Worm (Caenorhabditis elegans) whole organism, L4 larva: Measurements from ENCODE around the gene Y54G2A.48.
A peak's percentile ranks its signal among the peaks of the same experiment; 100 is the strongest.

ENCODE experiments used
- F10B5.3 ChIP-seq: sonication (generic microtip); optimal IDR thresholded peaks from 2 replicates; lab custom pipeline; 2016; ENCODE audit warnings: mild to moderate bottlenecking, missing genetic modification characterization, missing compliant biosample characterization
- F44E2.7 ChIP-seq: fragments of 200-800 bp; sonication (Bioruptor generic); IDR thresholded peaks from 2 replicates; pipeline ENCODE4 v2.1.2; 2022; ENCODE audit warnings: missing genetic modification characterization, missing compliant biosample characterization
- F49E8.2 ChIP-seq: sonication (generic microtip); optimal IDR thresholded peaks from 2 replicates; lab custom pipeline; 2016; ENCODE audit warnings: missing compliant biosample characterization, mild to moderate bottlenecking, missing genetic modification characterization, borderline replicate concordance
- T20F7.1 ChIP-seq: fragments of 200-800 bp; sonication (Bioruptor generic); optimal IDR thresholded peaks from 2 replicates; lab custom pipeline; 2018; ENCODE audit warnings: mild to moderate bottlenecking, missing genetic modification characterization, missing compliant biosample characterization
- T26A8.4 ChIP-seq: fragments of 200-800 bp; sonication (Bioruptor generic); IDR thresholded peaks from 2 replicates; pipeline ENCODE4 v1.3.6; 2022; ENCODE audit warnings: missing genetic modification characterization, missing compliant biosample characterization
- Y75B8A.6 ChIP-seq: fragments of 200-800 bp; sonication (Bioruptor generic); IDR thresholded peaks from 2 replicates; pipeline ENCODE4 v1.3.6; 2022; ENCODE audit warnings: missing genetic modification reagents, missing genetic modification characterization, missing compliant biosample characterization
- ZK337.2 ChIP-seq: fragments of 200-800 bp; sonication (Bioruptor generic); IDR thresholded peaks from 2 replicates; pipeline ENCODE4 v1.3.6; 2022; ENCODE audit warnings: missing genetic modification reagents, missing genetic modification characterization, missing compliant biosample characterization
- aha-1 ChIP-seq: fragments of 150-350 bp; peaks from one replicate; lab custom pipeline; 2014; ENCODE audit warnings: missing biosample characterization, missing genetic modification characterization
- aly-2 ChIP-seq: sonication (generic microtip); optimal IDR thresholded peaks from 2 replicates; lab custom pipeline; 2018; ENCODE audit warnings: missing biosample characterization, missing genetic modification characterization
- ama-1 ChIP-seq: fragments of 150-350 bp; optimal IDR thresholded peaks from 2 replicates; lab custom pipeline; 2014; ENCODE audit warnings: inconsistent platforms, mixed read lengths
- arid-1 ChIP-seq: fragments of 200-800 bp; sonication (Bioruptor generic); conservative IDR thresholded peaks from 2 replicates; pipeline ENCODE4 v1.3.6; 2022; ENCODE audit warnings: missing genetic modification reagents, missing genetic modification characterization, missing compliant biosample characterization
- ceh-20 ChIP-seq: fragments of 200-800 bp; sonication (Bioruptor generic); IDR thresholded peaks from 2 replicates; pipeline ENCODE4 v1.3.6; 2022; ENCODE audit warnings: missing genetic modification reagents, missing genetic modification characterization, missing compliant biosample characterization
- ceh-28 ChIP-seq: fragments of 150-350 bp; optimal IDR thresholded peaks from 2 replicates; lab custom pipeline; 2014; ENCODE audit warnings: missing biosample characterization, missing genetic modification reagents, missing genetic modification characterization
- ceh-62 ChIP-seq: sonication (generic microtip); optimal IDR thresholded peaks from 2 replicates; lab custom pipeline; 2017; ENCODE audit warnings: missing biosample characterization, missing genetic modification characterization
- ces-1 ChIP-seq: fragments of 150-350 bp; sonication (generic microtip); optimal IDR thresholded peaks from 4 replicates; lab custom pipeline; 2014; ENCODE audit warnings: missing biosample characterization, missing genetic modification reagents, missing genetic modification characterization
- daf-16 ChIP-seq, 3 experiments: sonication (generic microtip); optimal IDR thresholded peaks; 2 replicates each; lab custom pipeline; 2016 to 2017; ENCODE audit warnings: missing genetic modification characterization in 3 of 3, missing genetic modification reagents in 3 of 3, mild to moderate bottlenecking in 2 of 3, missing compliant biosample characterization in 2 of 3, missing biosample characterization in 1 of 3, moderate library complexity in 1 of 3
- daf-19 ChIP-seq: fragments of 200-800 bp; sonication (Bioruptor generic); conservative IDR thresholded peaks from 2 replicates; pipeline ENCODE4 v1.3.6; 2022; ENCODE audit warnings: missing genetic modification characterization, missing compliant biosample characterization
- dmd-9 ChIP-seq: fragments of 200-800 bp; sonication (Bioruptor generic); IDR thresholded peaks from 2 replicates; pipeline ENCODE4 v1.3.6; 2022; ENCODE audit warnings: missing genetic modification reagents, missing genetic modification characterization, missing compliant biosample characterization
- duxl-1 ChIP-seq: sonication (generic microtip); optimal IDR thresholded peaks from 2 replicates; lab custom pipeline; 2016; ENCODE audit warnings: mild to moderate bottlenecking, missing genetic modification characterization, moderate library complexity, missing compliant biosample characterization; ENCODE audit not compliant: poor library complexity
- egl-27 ChIP-seq: sonication (generic microtip); optimal IDR thresholded peaks from 3 replicates; lab custom pipeline; 2017; ENCODE audit warnings: missing biosample characterization, missing genetic modification reagents, missing genetic modification characterization
- egl-43 ChIP-seq: fragments of 200-800 bp; sonication (Bioruptor generic); IDR thresholded peaks from 2 replicates; pipeline ENCODE4 v1.3.6; 2022; ENCODE audit warnings: missing genetic modification reagents, missing genetic modification characterization, missing compliant biosample characterization
- fos-1 ChIP-seq: fragments of 150-350 bp; optimal IDR thresholded peaks from 2 replicates; lab custom pipeline; 2014; ENCODE audit warnings: missing biosample characterization, missing genetic modification characterization
- hif-1 ChIP-seq, 2 experiments: sonication (generic microtip); optimal IDR thresholded peaks; 2 replicates each; lab custom pipeline; 2016 to 2017; ENCODE audit warnings: missing compliant biosample characterization in 2 of 2, missing genetic modification characterization in 2 of 2, missing genetic modification reagents in 2 of 2, missing genotype in 2 of 2, mild to moderate bottlenecking in 1 of 2
- hlh-30 ChIP-seq: sonication (generic microtip); optimal IDR thresholded peaks from 2 replicates; lab custom pipeline; 2017; ENCODE audit warnings: antibody characterized with exemption, mild to moderate bottlenecking, missing genetic modification characterization, missing compliant biosample characterization; ENCODE audit not compliant: insufficient read depth
- hmg-1.1 ChIP-seq: fragments of 200-800 bp; sonication (Bioruptor generic); IDR thresholded peaks from 2 replicates; pipeline ENCODE4 v1.3.6; 2022; ENCODE audit warnings: missing genetic modification reagents, missing genetic modification characterization, missing compliant biosample characterization
- jun-1 ChIP-seq: fragments of 150-350 bp; optimal IDR thresholded peaks from 2 replicates; lab custom pipeline; 2014; ENCODE audit warnings: missing biosample characterization, missing genetic modification reagents, missing genetic modification characterization
- lin-1 ChIP-seq: fragments of 200-800 bp; sonication (Bioruptor generic); IDR thresholded peaks from 2 replicates; pipeline ENCODE4 v1.3.6; 2022; ENCODE audit warnings: missing genetic modification reagents, missing genetic modification characterization, missing compliant biosample characterization
- lin-13 ChIP-seq: fragments of 150-350 bp; optimal IDR thresholded peaks from 2 replicates; lab custom pipeline; 2014; ENCODE audit warnings: missing biosample characterization, missing genetic modification reagents, missing genetic modification characterization
- lin-29 ChIP-seq: fragments of 200-800 bp; sonication (Bioruptor generic); IDR thresholded peaks from 2 replicates; pipeline ENCODE4 v1.3.6; 2022; ENCODE audit warnings: missing genetic modification reagents, missing genetic modification characterization, missing compliant biosample characterization
- lin-38 ChIP-seq: fragments of 200-800 bp; sonication (Bioruptor generic); IDR thresholded peaks from 2 replicates; pipeline ENCODE4 v1.3.6; 2022; ENCODE audit warnings: missing genetic modification reagents, missing genetic modification characterization, missing compliant biosample characterization
- lin-39 ChIP-seq: fragments of 150-350 bp; optimal IDR thresholded peaks from 2 replicates; lab custom pipeline; 2014; ENCODE audit warnings: missing biosample characterization, missing genetic modification reagents, missing genetic modification characterization
- madf-5 ChIP-seq, 2 experiments: fragments of 200-800 bp; sonication (Bioruptor generic); IDR thresholded peaks; 2 replicates each; pipeline ENCODE4 v1.3.6; 2022; ENCODE audit warnings: missing compliant biosample characterization in 2 of 2, missing genetic modification characterization in 2 of 2
- madf-9 ChIP-seq: fragments of 200-800 bp; sonication (Bioruptor generic); conservative IDR thresholded peaks from 2 replicates; pipeline ENCODE4 v1.3.6; 2022; ENCODE audit warnings: missing genetic modification reagents, missing genetic modification characterization, missing compliant biosample characterization
- mdt-29 ChIP-seq: fragments of 200-800 bp; sonication (Bioruptor generic); IDR thresholded peaks from 2 replicates; pipeline ENCODE4 v1.3.6; 2022; ENCODE audit warnings: missing genetic modification reagents, missing genetic modification characterization, missing compliant biosample characterization
- mxl-3 ChIP-seq: fragments of 200-800 bp; sonication (Bioruptor generic); optimal IDR thresholded peaks from 2 replicates; lab custom pipeline; 2018; ENCODE audit warnings: mild to moderate bottlenecking, missing genetic modification characterization, missing compliant biosample characterization
- nhr-102 ChIP-seq: sonication (generic microtip); optimal IDR thresholded peaks from 2 replicates; lab custom pipeline; 2016; ENCODE audit warnings: mild to moderate bottlenecking, missing genetic modification characterization, moderate library complexity, missing compliant biosample characterization
- nhr-237 ChIP-seq: sonication (generic microtip); optimal IDR thresholded peaks from 2 replicates; lab custom pipeline; 2017; ENCODE audit warnings: missing biosample characterization, missing genetic modification characterization
- nhr-42 ChIP-seq: fragments of 200-800 bp; sonication (Bioruptor generic); IDR thresholded peaks from 2 replicates; pipeline ENCODE4 v1.3.6; 2022; ENCODE audit warnings: missing genetic modification characterization, missing compliant biosample characterization
- nhr-76 ChIP-seq: fragments of 150-350 bp; optimal IDR thresholded peaks from 2 replicates; lab custom pipeline; 2014; ENCODE audit warnings: missing biosample characterization, missing genetic modification characterization
- nhr-77 ChIP-seq: fragments of 150-350 bp; optimal IDR thresholded peaks from 2 replicates; lab custom pipeline; 2014; ENCODE audit warnings: missing biosample characterization, missing genetic modification characterization
- php-3 ChIP-seq: fragments of 200-800 bp; sonication (Bioruptor generic); IDR thresholded peaks from 2 replicates; pipeline ENCODE4 v1.3.6; 2022; ENCODE audit warnings: missing genetic modification reagents, missing genetic modification characterization, missing compliant biosample characterization
- saeg-2 ChIP-seq: fragments of 200-800 bp; sonication (Bioruptor generic); IDR thresholded peaks from 2 replicates; pipeline ENCODE4 v1.3.6; 2022; ENCODE audit warnings: missing genetic modification reagents, missing genetic modification characterization, missing compliant biosample characterization
- sdz-12 ChIP-seq: fragments of 200-800 bp; sonication (Bioruptor generic); optimal IDR thresholded peaks from 2 replicates; lab custom pipeline; 2018; ENCODE audit warnings: mild to moderate bottlenecking, missing genetic modification characterization, missing compliant biosample characterization
- set-16 ChIP-seq: fragments of 200-800 bp; sonication (Bioruptor generic); IDR thresholded peaks from 2 replicates; pipeline ENCODE4 v1.3.6; 2022; ENCODE audit warnings: missing genetic modification reagents, missing genetic modification characterization, missing compliant biosample characterization
- skn-1 ChIP-seq: fragments of 150-350 bp; optimal IDR thresholded peaks from 2 replicates; lab custom pipeline; 2014; ENCODE audit warnings: missing biosample characterization, missing genetic modification characterization
- snpc-1.2 ChIP-seq: fragments of 200-800 bp; sonication (Bioruptor generic); IDR thresholded peaks from 2 replicates; pipeline ENCODE4 v1.3.6; 2022; ENCODE audit warnings: missing genetic modification reagents, missing genetic modification characterization, missing compliant biosample characterization
- snpc-4 ChIP-seq: fragments of 150-350 bp; optimal IDR thresholded peaks from 2 replicates; lab custom pipeline; 2014; ENCODE audit warnings: missing biosample characterization, missing genetic modification characterization
- spr-1 ChIP-seq: sonication (generic microtip); optimal IDR thresholded peaks from 2 replicates; lab custom pipeline; 2016; ENCODE audit warnings: mild to moderate bottlenecking, missing genetic modification characterization, missing compliant biosample characterization
- tra-1 ChIP-seq: fragments of 200-800 bp; sonication (Bioruptor generic); IDR thresholded peaks from 2 replicates; pipeline ENCODE4 v1.3.6; 2022; ENCODE audit warnings: missing genetic modification reagents, missing genetic modification characterization, missing compliant biosample characterization
- unc-130 ChIP-seq: sonication (generic microtip); optimal IDR thresholded peaks from 2 replicates; lab custom pipeline; 2016; ENCODE audit warnings: missing genetic modification reagents, missing genetic modification characterization, missing compliant biosample characterization

Gene Y54G2A.48

DNA sequence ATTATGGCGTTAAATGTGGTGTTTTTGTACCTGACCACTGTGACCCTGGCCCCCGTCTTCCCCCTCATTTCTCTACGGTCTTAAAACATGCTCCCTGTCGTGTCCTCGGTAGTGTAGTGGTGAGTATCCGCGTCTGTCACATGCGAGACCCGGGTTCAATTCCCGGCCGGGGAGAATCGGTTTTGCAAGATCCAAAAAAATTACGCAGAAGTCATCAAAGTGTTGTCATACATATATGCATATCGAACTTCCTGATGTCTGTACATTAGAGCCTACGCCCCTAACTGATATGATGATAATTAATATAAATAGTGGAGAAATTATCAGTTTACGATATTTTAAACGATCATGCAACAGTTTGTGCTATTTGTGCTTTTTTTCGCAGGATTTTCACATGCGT is 27.0 kb downstream of the Y54G2A.48 start, which contains the start of gene Y54G2A.45 (continued):
- peak; percentile 91 for TF ChIP-seq hlh-30 (tag; lab: Kevin White, UChicago)
- no peak for TF ChIP-seq set-16 (GFP tag; lab: Robert Waterston, UW)
- TF ChIP-seq arid-1 (GFP tag; lab: Robert Waterston, UW) = peak; percentile 78
- no peak for TF ChIP-seq T20F7.1 (GFP tag; lab: Kevin White, UChicago)
- peak; percentile 47 to 76; a peak in 3 of 4 replicates for TF ChIP-seq madf-5 (GFP tag; IDR thresholded peaks at IDR 0.05; lab: Robert Waterston, UW)
- no peak for TF ChIP-seq lin-29 (GFP tag; lab: Robert Waterston, UW)
- peak; percentile 80 for TF ChIP-seq lin-38 (GFP tag; lab: Robert Waterston, UW)
- TF ChIP-seq daf-16 (GFP tag; optimal IDR thresholded peaks at IDR 0.05; lab: Kevin White, UChicago) = peak; percentile 60 to 78
- peak; percentile 89 for TF ChIP-seq daf-16 (tag; optimal IDR thresholded peaks at IDR 0.05; lab: Kevin White, UChicago)
- peak; percentile 58 for TF ChIP-seq F10B5.3 (tag; lab: Kevin White, UChicago)
- no peak for TF ChIP-seq ceh-62 (tag; lab: Kevin White, UChicago)
- no peak for TF ChIP-seq ceh-28
- TF ChIP-seq T26A8.4 (GFP tag; lab: Robert Waterston, UW) = peak; percentile 60
- peak; percentile 89 for TF ChIP-seq tra-1 (GFP tag; lab: Robert Waterston, UW)
- no peak for TF ChIP-seq snpc-4 (tag; lab: Kevin White, UChicago)
- TF ChIP-seq duxl-1 (tag; lab: Kevin White, UChicago) = peak; percentile 38
- peak; percentile 65 for TF ChIP-seq unc-130 (GFP tag; lab: Kevin White, UChicago)
- TF ChIP-seq lin-39 (tag; lab: Kevin White, UChicago) = no peak
- TF ChIP-seq F44E2.7 (GFP tag; lab: Robert Waterston, UW) = 0 out of 2 replicates have a peak, but pooled peaks have one; percentile 28
- peak; percentile 78 for TF ChIP-seq snpc-1.2
- TF ChIP-seq lin-13 = peak; percentile 87
- TF ChIP-seq egl-27 (tag; lab: Kevin White, UChicago) = no peak
- TF ChIP-seq ces-1 (GFP tag; lab: Kevin White, UChicago) = no peak
- TF ChIP-seq hif-1 (tag; optimal IDR thresholded peaks at IDR 0.05; lab: Kevin White, UChicago) = peak in 1 of 2 experiments; percentile 57
- peak; percentile 53; the same call in 1 of the 2 replicates for TF ChIP-seq mdt-29 (GFP tag; lab: Robert Waterston, UW)
- TF ChIP-seq saeg-2 = peak; percentile 74; the same call in 1 of the 2 replicates
- TF ChIP-seq ceh-20 (GFP tag; lab: Robert Waterston, UW) = peak; percentile 65
- no peak for TF ChIP-seq aly-2
- peak; percentile 78 for TF ChIP-seq F49E8.2 (tag; lab: Kevin White, UChicago)
- TF ChIP-seq fos-1 = no peak
- TF ChIP-seq sdz-12 = no peak
- TF ChIP-seq aha-1 (tag; lab: Kevin White, UChicago) = peak; percentile 70
- peak; percentile 78 for TF ChIP-seq php-3
- peak; percentile 63; the same call in 1 of the 2 replicates for TF ChIP-seq hmg-1.1
- peak; percentile 15 for TF ChIP-seq nhr-77 (tag; lab: Kevin White, UChicago)
- TF ChIP-seq egl-43 (GFP tag; lab: Robert Waterston, UW) = peak; percentile 82
- TF ChIP-seq lin-1 (GFP tag; lab: Robert Waterston, UW) = no peak
- TF ChIP-seq jun-1 (tag; lab: Kevin White, UChicago) = no peak
- peak; percentile 69; the same call in 1 of the 2 replicates for TF ChIP-seq nhr-42 (GFP tag; lab: Robert Waterston, UW)
- no peak for TF ChIP-seq daf-19 (GFP tag; lab: Robert Waterston, UW)
- no peak for TF ChIP-seq ama-1 (lab: Kevin White, UChicago)
- peak; percentile 89 for TF ChIP-seq madf-9
- TF ChIP-seq nhr-237 = no peak
- TF ChIP-seq Y75B8A.6 (GFP tag; lab: Robert Waterston, UW) = peak; percentile 57; the same call in 1 of the 2 replicates
- TF ChIP-seq dmd-9 (GFP tag; lab: Robert Waterston, UW) = peak; percentile 72; the same call in 1 of the 2 replicates
- no peak for TF ChIP-seq nhr-76
- TF ChIP-seq ZK337.2 = peak; percentile 51; the same call in 1 of the 2 replicates
- TF ChIP-seq skn-1 (tag; lab: Kevin White, UChicago) = no peak
- peak; percentile 72 for TF ChIP-seq spr-1 (tag; lab: Kevin White, UChicago)
- TF ChIP-seq nhr-102 (tag; lab: Kevin White, UChicago) = peak; percentile 83
- peak; percentile 77 for TF ChIP-seq mxl-3
